Worm (Caenorhabditis elegans): ENCODE measurements around the gene F56D6.8.

ce11 chrIV:3856190-3856589 lies 38.0 kb downstream of the F56D6.8 start:
- TF ChIP-seq unc-130 (tag; optimal IDR thresholded peaks at IDR 0.05) (no peak), lin-39 (tag; optimal IDR thresholded peaks at IDR 0.05) (no peak)

Data from whole organism, L1 larva.